Worm (Caenorhabditis elegans): Measurements from ENCODE around the gene F27C8.3.

DNA sequence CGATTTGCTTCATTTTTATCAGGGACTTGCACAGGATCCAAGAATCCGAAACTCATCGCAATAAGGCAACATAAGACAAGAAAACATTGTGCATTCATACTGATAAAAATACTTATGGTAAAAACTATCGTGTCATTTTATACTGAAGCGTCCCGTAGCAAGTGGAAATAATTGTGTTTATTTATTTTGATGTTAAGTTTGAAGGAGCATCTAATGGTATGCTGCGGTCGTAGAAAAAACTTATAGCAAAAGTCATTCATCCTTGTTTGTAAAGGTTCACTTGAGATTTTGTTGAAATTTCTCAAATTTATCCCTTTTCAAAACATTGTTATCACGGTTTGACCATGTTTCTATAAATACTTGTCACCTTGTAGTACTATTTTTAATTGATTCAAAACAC lies 29.3 kb upstream of the F27C8.3 start, which contains the start of gene W09C2.10:
- TF ChIP-seq nhr-12 (tag; optimal IDR thresholded peaks at IDR 0.05) = no peak
- no peak for TF ChIP-seq dmd-4 (tag; optimal IDR thresholded peaks at IDR 0.05)
- TF ChIP-seq lsy-2 (tag; optimal IDR thresholded peaks at IDR 0.05) = no peak
- TF ChIP-seq mdl-1 (tag; optimal IDR thresholded peaks at IDR 0.05) = no peak
- no peak for TF ChIP-seq unc-39 (tag; optimal IDR thresholded peaks at IDR 0.05)
- no peak for TF ChIP-seq snpc-4 (tag; optimal IDR thresholded peaks at IDR 0.05)
- TF ChIP-seq nhr-11 (tag; optimal IDR thresholded peaks at IDR 0.05) = no peak
- TF ChIP-seq ztf-4 (tag; optimal IDR thresholded peaks at IDR 0.05) = no peak
- TF ChIP-seq ceh-82 (tag; optimal IDR thresholded peaks at IDR 0.05) = no peak
- TF ChIP-seq gmeb-1 (tag; optimal IDR thresholded peaks at IDR 0.05) = no peak

All from whole organism, L2 larva.